Fruit fly (Drosophila melanogaster): ENCODE measurements around the gene CG15021.

The CG15021 gene

DNA sequence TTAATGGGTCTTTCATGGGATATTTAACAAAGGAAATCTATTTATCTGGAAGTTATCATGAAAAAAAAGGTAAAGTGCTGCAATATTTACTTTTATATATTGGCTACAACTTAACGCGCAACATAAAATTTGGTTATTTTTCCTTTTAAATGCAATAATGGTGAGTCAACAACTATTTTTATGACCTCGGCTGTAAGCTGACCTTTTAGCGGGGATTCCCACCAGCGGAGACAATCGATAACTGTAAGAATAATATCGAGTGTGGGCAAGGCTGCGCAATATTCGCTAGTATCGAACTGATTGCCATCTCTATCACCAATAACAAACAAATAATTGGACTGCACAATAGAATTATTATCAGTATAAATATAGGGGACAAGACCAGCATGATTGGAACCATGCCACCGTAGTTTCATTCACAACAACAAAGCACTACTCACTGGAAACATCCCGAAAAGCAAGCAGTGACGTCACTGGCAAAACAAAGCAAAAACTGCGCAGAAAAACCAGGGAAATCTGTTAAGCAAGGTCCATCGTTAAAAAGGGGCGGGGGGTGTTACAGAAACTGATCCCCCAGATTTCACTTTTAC is 33.2 kb upstream of the CG15021 start, which contains the start of gene Syx17 (continued):
- TF ChIP-seq CG9817 (tag; optimal IDR thresholded peaks at IDR 0.05): peak; percentile 36
- TF ChIP-seq HmgD (GFP tag; optimal IDR thresholded peaks at IDR 0.05): peak; percentile 41
- no peak for TF ChIP-seq Doc2 (GFP tag; IDR thresholded peaks at IDR 0.05)
- peak; percentile 22 for TF ChIP-seq zen (tag; optimal IDR thresholded peaks at IDR 0.05)
- TF ChIP-seq CG12219 (GFP tag; optimal IDR thresholded peaks at IDR 0.05): peak; percentile 32
- peak; percentile 27 for TF ChIP-seq pnt (GFP tag; optimal IDR thresholded peaks at IDR 0.05)
- peak; percentile 20; the same call in 1 of the 3 replicates for TF ChIP-seq tgo (GFP tag; IDR thresholded peaks at IDR 0.05)
- TF ChIP-seq bowl (GFP tag; IDR thresholded peaks at IDR 0.05): no peak
- TF ChIP-seq HmgZ (tag; optimal IDR thresholded peaks at IDR 0.05): peak; percentile 83
- peak; percentile 22 for TF ChIP-seq CG3995 (GFP tag; optimal IDR thresholded peaks at IDR 0.05)
- peak; percentile 36 for TF ChIP-seq CG16863 (GFP tag; optimal IDR thresholded peaks at IDR 0.05)
- no peak for TF ChIP-seq psq (GFP tag; optimal IDR thresholded peaks at IDR 0.05)
- peak; percentile 91 for TF ChIP-seq CG15479 (GFP tag; optimal IDR thresholded peaks at IDR 0.05)
- TF ChIP-seq CG18619 (GFP tag; optimal IDR thresholded peaks at IDR 0.05): peak; percentile 29
- TF ChIP-seq PHDP (tag; optimal IDR thresholded peaks at IDR 0.05): peak; percentile 49
- peak; percentile 96 for TF ChIP-seq CG34224 (GFP tag; IDR thresholded peaks at IDR 0.05; ENCODE audit: partially characterized antibody)
- TF ChIP-seq Dfd (GFP tag; optimal IDR thresholded peaks at IDR 0.05): no peak
- no peak for TF ChIP-seq HLHmδ (GFP tag; optimal IDR thresholded peaks at IDR 0.05)
- no peak for TF ChIP-seq CG8359 (GFP tag; optimal IDR thresholded peaks at IDR 0.05; ENCODE audit: borderline replicate concordance)
- TF ChIP-seq trh (GFP tag; optimal IDR thresholded peaks at IDR 0.05): peak; percentile 23
- TF ChIP-seq ara (GFP tag; IDR thresholded peaks at IDR 0.05): peak; percentile 6; the same call in 1 of the 2 replicates
- TF ChIP-seq dati (GFP tag; IDR thresholded peaks at IDR 0.05): no peak
- TF ChIP-seq chinmo (GFP tag; IDR thresholded peaks at IDR 0.05; ENCODE audit: partially characterized antibody): peak; percentile 81; the same call in 1 of the 4 replicates
- TF ChIP-seq CG3065 (GFP tag; optimal IDR thresholded peaks at IDR 0.05): peak; percentile 91
- TF ChIP-seq CG7357 (GFP tag; IDR thresholded peaks at IDR 0.05): no peak
- peak; percentile 68 for TF ChIP-seq zfh1 (GFP tag; IDR thresholded peaks at IDR 0.05)
- TF ChIP-seq Bdp1 (GFP tag; optimal IDR thresholded peaks at IDR 0.05): peak; percentile 22
- TF ChIP-seq eve (GFP tag; optimal IDR thresholded peaks at IDR 0.05): peak in 1 of 2 experiments; percentile 65
- no peak for TF ChIP-seq bigmax (GFP tag; optimal IDR thresholded peaks at IDR 0.05)
- TF ChIP-seq fd96Cb (tag; optimal IDR thresholded peaks at IDR 0.05): peak; percentile 29
- TF ChIP-seq az2 (GFP tag; optimal IDR thresholded peaks at IDR 0.05): peak; percentile 62
- TF ChIP-seq Trl (optimal IDR thresholded peaks at IDR 0.05): no peak
- peak; percentile 56 for TF ChIP-seq Trl (GFP tag; optimal IDR thresholded peaks at IDR 0.05)
- peak; percentile 72 for TF ChIP-seq CG31441 (GFP tag; IDR thresholded peaks at IDR 0.05)
- TF ChIP-seq gcm2 (GFP tag; optimal IDR thresholded peaks at IDR 0.05): no peak
- TF ChIP-seq stwl (tag; optimal IDR thresholded peaks at IDR 0.05): peak; percentile 90
- peak; percentile 59 for TF ChIP-seq luna (GFP tag; optimal IDR thresholded peaks at IDR 0.05)
- 0 out of 2 replicates have a peak, but pooled peaks have one; percentile 11 for TF ChIP-seq sens-2 (GFP tag; IDR thresholded peaks at IDR 0.05)
- peak; percentile 70 for TF ChIP-seq CG15514 (GFP tag; optimal IDR thresholded peaks at IDR 0.05)
- TF ChIP-seq Six4 (GFP tag; optimal IDR thresholded peaks at IDR 0.05): peak; percentile 55
- TF ChIP-seq Ptx1 (GFP tag; IDR thresholded peaks at IDR 0.05): peak; percentile 35
- peak; percentile 38 for TF ChIP-seq shn (GFP tag; optimal IDR thresholded peaks at IDR 0.05)
- peak; percentile 50 for TF ChIP-seq CG15696 (tag; optimal IDR thresholded peaks at IDR 0.05)
- TF ChIP-seq CG2678 (tag; optimal IDR thresholded peaks at IDR 0.05): peak; percentile 59
- peak; percentile 51 for TF ChIP-seq CG5180 (GFP tag; optimal IDR thresholded peaks at IDR 0.05)
- peak; percentile 49 for TF ChIP-seq fu2 (GFP tag; optimal IDR thresholded peaks at IDR 0.05)
- TF ChIP-seq dimm (GFP tag; IDR thresholded peaks at IDR 0.05): no peak
- TF ChIP-seq Elba2 (GFP tag; optimal IDR thresholded peaks at IDR 0.05): no peak
- no peak for TF ChIP-seq BtbVII (GFP tag; optimal IDR thresholded peaks at IDR 0.05)
- TF ChIP-seq CG9609 (GFP tag; optimal IDR thresholded peaks at IDR 0.05): peak; percentile 34
- TF ChIP-seq CG2889 (GFP tag; IDR thresholded peaks at IDR 0.05): no peak
